Worm (Caenorhabditis elegans) whole organism, L4 larva: Measurements from ENCODE around the gene snfc-5.

Experiments used
- F26F4.8 ChIP-seq: fragments of 200-800 bp; sonication (Bioruptor generic); conservative IDR thresholded peaks from 2 replicates; pipeline ENCODE4 v1.3.6; 2022; ENCODE audit warnings: missing genetic modification characterization, missing compliant biosample characterization
- F37D6.2 ChIP-seq: sonication (generic microtip); optimal IDR thresholded peaks from 2 replicates; lab custom pipeline; 2016; ENCODE audit warnings: mild to moderate bottlenecking, missing genetic modification characterization, missing compliant biosample characterization
- F44E2.7 ChIP-seq: fragments of 200-800 bp; sonication (Bioruptor generic); IDR thresholded peaks from 2 replicates; pipeline ENCODE4 v2.1.2; 2022; ENCODE audit warnings: missing genetic modification characterization, missing compliant biosample characterization
- F49E8.2 ChIP-seq: sonication (generic microtip); optimal IDR thresholded peaks from 2 replicates; lab custom pipeline; 2016; ENCODE audit warnings: missing compliant biosample characterization, mild to moderate bottlenecking, missing genetic modification characterization, borderline replicate concordance
- R02D3.7 ChIP-seq: fragments of 150-350 bp; sonication (generic microtip); optimal IDR thresholded peaks from 3 replicates; lab custom pipeline; 2014; ENCODE audit warnings: missing biosample characterization, missing genetic modification characterization
- T20F7.1 ChIP-seq: fragments of 200-800 bp; sonication (Bioruptor generic); optimal IDR thresholded peaks from 2 replicates; lab custom pipeline; 2018; ENCODE audit warnings: mild to moderate bottlenecking, missing genetic modification characterization, missing compliant biosample characterization
- T26A8.4 ChIP-seq: fragments of 200-800 bp; sonication (Bioruptor generic); IDR thresholded peaks from 2 replicates; pipeline ENCODE4 v1.3.6; 2022; ENCODE audit warnings: missing genetic modification characterization, missing compliant biosample characterization
- Y75B8A.6 ChIP-seq: fragments of 200-800 bp; sonication (Bioruptor generic); IDR thresholded peaks from 2 replicates; pipeline ENCODE4 v1.3.6; 2022; ENCODE audit warnings: missing genetic modification reagents, missing genetic modification characterization, missing compliant biosample characterization
- ZK337.2 ChIP-seq: fragments of 200-800 bp; sonication (Bioruptor generic); IDR thresholded peaks from 2 replicates; pipeline ENCODE4 v1.3.6; 2022; ENCODE audit warnings: missing genetic modification reagents, missing genetic modification characterization, missing compliant biosample characterization
- ama-1 ChIP-seq: fragments of 150-350 bp; optimal IDR thresholded peaks from 2 replicates; lab custom pipeline; 2014; ENCODE audit warnings: inconsistent platforms, mixed read lengths
- attf-4 ChIP-seq: sonication (generic microtip); optimal IDR thresholded peaks from 3 replicates; lab custom pipeline; 2017; ENCODE audit warnings: missing biosample characterization, missing genetic modification characterization
- ceh-28 ChIP-seq: fragments of 150-350 bp; optimal IDR thresholded peaks from 2 replicates; lab custom pipeline; 2014; ENCODE audit warnings: missing biosample characterization, missing genetic modification reagents, missing genetic modification characterization
- ceh-44 ChIP-seq: fragments of 200-800 bp; sonication (Bioruptor generic); IDR thresholded peaks from 2 replicates; pipeline ENCODE4 v1.3.6; 2022; ENCODE audit warnings: missing genetic modification reagents, missing genetic modification characterization, missing compliant biosample characterization
- ceh-62 ChIP-seq: sonication (generic microtip); optimal IDR thresholded peaks from 2 replicates; lab custom pipeline; 2017; ENCODE audit warnings: missing biosample characterization, missing genetic modification characterization
- ceh-82 ChIP-seq: sonication (generic microtip); optimal IDR thresholded peaks from 2 replicates; lab custom pipeline; 2017; ENCODE audit warnings: missing biosample characterization, missing genetic modification characterization
- cey-2 ChIP-seq: sonication (generic microtip); optimal IDR thresholded peaks from 3 replicates; lab custom pipeline; 2017; ENCODE audit warnings: missing genetic modification characterization, mild to moderate bottlenecking, missing compliant biosample characterization, antibody characterized with exemption, borderline replicate concordance; ENCODE audit not compliant: insufficient read depth
- daf-8 ChIP-seq: fragments of 200-800 bp; sonication (Bioruptor generic); IDR thresholded peaks from 2 replicates; pipeline ENCODE4 v1.3.6; 2022; ENCODE audit warnings: missing genetic modification characterization, missing compliant biosample characterization
- dmd-6 ChIP-seq: fragments of 200-800 bp; sonication (Bioruptor generic); IDR thresholded peaks from 2 replicates; pipeline ENCODE4 v1.3.6; 2022; ENCODE audit warnings: missing genetic modification reagents, missing genetic modification characterization, missing compliant biosample characterization
- egl-27 ChIP-seq: sonication (generic microtip); optimal IDR thresholded peaks from 3 replicates; lab custom pipeline; 2017; ENCODE audit warnings: missing biosample characterization, missing genetic modification reagents, missing genetic modification characterization
- egl-43 ChIP-seq: fragments of 200-800 bp; sonication (Bioruptor generic); IDR thresholded peaks from 2 replicates; pipeline ENCODE4 v1.3.6; 2022; ENCODE audit warnings: missing genetic modification reagents, missing genetic modification characterization, missing compliant biosample characterization
- fos-1 ChIP-seq: fragments of 150-350 bp; optimal IDR thresholded peaks from 2 replicates; lab custom pipeline; 2014; ENCODE audit warnings: missing biosample characterization, missing genetic modification characterization
- gei-8 ChIP-seq: fragments of 200-800 bp; sonication (Bioruptor generic); optimal IDR thresholded peaks from 2 replicates; lab custom pipeline; 2018; ENCODE audit warnings: mild to moderate bottlenecking, missing genetic modification characterization, missing compliant biosample characterization
- hlh-11 ChIP-seq: fragments of 200-800 bp; sonication (Bioruptor generic); optimal IDR thresholded peaks from 2 replicates; lab custom pipeline; 2018; ENCODE audit warnings: mild to moderate bottlenecking, missing genetic modification characterization, missing compliant biosample characterization
- hlh-30 ChIP-seq: sonication (generic microtip); optimal IDR thresholded peaks from 2 replicates; lab custom pipeline; 2017; ENCODE audit warnings: antibody characterized with exemption, mild to moderate bottlenecking, missing genetic modification characterization, missing compliant biosample characterization; ENCODE audit not compliant: insufficient read depth
- lim-7 ChIP-seq: fragments of 200-800 bp; sonication (Bioruptor generic); IDR thresholded peaks from 2 replicates; pipeline ENCODE4 v1.3.6; 2022; ENCODE audit warnings: missing genetic modification characterization, missing compliant biosample characterization
- lin-1 ChIP-seq: fragments of 200-800 bp; sonication (Bioruptor generic); IDR thresholded peaks from 2 replicates; pipeline ENCODE4 v1.3.6; 2022; ENCODE audit warnings: missing genetic modification reagents, missing genetic modification characterization, missing compliant biosample characterization
- lin-13 ChIP-seq: fragments of 150-350 bp; optimal IDR thresholded peaks from 2 replicates; lab custom pipeline; 2014; ENCODE audit warnings: missing biosample characterization, missing genetic modification reagents, missing genetic modification characterization
- lin-39 ChIP-seq: fragments of 150-350 bp; optimal IDR thresholded peaks from 2 replicates; lab custom pipeline; 2014; ENCODE audit warnings: missing biosample characterization, missing genetic modification reagents, missing genetic modification characterization
- lir-3 ChIP-seq: sonication (generic microtip); optimal IDR thresholded peaks from 2 replicates; lab custom pipeline; 2016; ENCODE audit warnings: mild to moderate bottlenecking, missing genetic modification characterization, missing compliant biosample characterization
- madf-5 ChIP-seq, 2 experiments: fragments of 200-800 bp; sonication (Bioruptor generic); IDR thresholded peaks; 2 replicates each; pipeline ENCODE4 v1.3.6; 2022; ENCODE audit warnings: missing compliant biosample characterization in 2 of 2, missing genetic modification characterization in 2 of 2
- mdt-29 ChIP-seq: fragments of 200-800 bp; sonication (Bioruptor generic); IDR thresholded peaks from 2 replicates; pipeline ENCODE4 v1.3.6; 2022; ENCODE audit warnings: missing genetic modification reagents, missing genetic modification characterization, missing compliant biosample characterization
- mxl-3 ChIP-seq: fragments of 200-800 bp; sonication (Bioruptor generic); optimal IDR thresholded peaks from 2 replicates; lab custom pipeline; 2018; ENCODE audit warnings: mild to moderate bottlenecking, missing genetic modification characterization, missing compliant biosample characterization
- nhr-25 ChIP-seq: sonication (generic microtip); optimal IDR thresholded peaks from 2 replicates; lab custom pipeline; 2017; ENCODE audit warnings: missing genetic modification characterization, mild to moderate bottlenecking, missing compliant biosample characterization, antibody characterized with exemption, moderate library complexity, borderline replicate concordance; ENCODE audit not compliant: insufficient read depth
- nhr-28 ChIP-seq: fragments of 150-350 bp; optimal IDR thresholded peaks from 2 replicates; lab custom pipeline; 2014; ENCODE audit warnings: missing biosample characterization, missing genetic modification characterization
- nhr-41 ChIP-seq: fragments of 200-800 bp; sonication (Bioruptor generic); IDR thresholded peaks from 2 replicates; pipeline ENCODE4 v1.3.6; 2022; ENCODE audit warnings: missing genetic modification reagents, missing genetic modification characterization, missing compliant biosample characterization
- nhr-48 ChIP-seq: sonication (generic microtip); optimal IDR thresholded peaks from 2 replicates; lab custom pipeline; 2016; ENCODE audit warnings: mild to moderate bottlenecking, missing genetic modification characterization, missing compliant biosample characterization
- nhr-6 ChIP-seq: fragments of 150-350 bp; optimal IDR thresholded peaks from 2 replicates; lab custom pipeline; 2014; ENCODE audit warnings: missing biosample characterization, missing genetic modification characterization
- nhr-76 ChIP-seq: fragments of 150-350 bp; optimal IDR thresholded peaks from 2 replicates; lab custom pipeline; 2014; ENCODE audit warnings: missing biosample characterization, missing genetic modification characterization
- nhr-77 ChIP-seq: fragments of 150-350 bp; optimal IDR thresholded peaks from 2 replicates; lab custom pipeline; 2014; ENCODE audit warnings: missing biosample characterization, missing genetic modification characterization
- pha-4 ChIP-seq, 2 experiments: fragments of 150-350 bp in 1 of 2; fragments of 200-800 bp in 1 of 2; sonication (Bioruptor generic) in 1 of 2; IDR thresholded peaks in 1 of 2; optimal IDR thresholded peaks in 1 of 2; 2 replicates each; pipeline versions ENCODE4 v1.3.6 to Lab custom; 2014 to 2022; ENCODE audit warnings: missing genetic modification characterization in 2 of 2, missing genetic modification reagents in 2 of 2, missing biosample characterization in 1 of 2, missing compliant biosample characterization in 1 of 2
- sdz-12 ChIP-seq: fragments of 200-800 bp; sonication (Bioruptor generic); optimal IDR thresholded peaks from 2 replicates; lab custom pipeline; 2018; ENCODE audit warnings: mild to moderate bottlenecking, missing genetic modification characterization, missing compliant biosample characterization
- set-16 ChIP-seq: fragments of 200-800 bp; sonication (Bioruptor generic); IDR thresholded peaks from 2 replicates; pipeline ENCODE4 v1.3.6; 2022; ENCODE audit warnings: missing genetic modification reagents, missing genetic modification characterization, missing compliant biosample characterization
- spr-3 ChIP-seq: fragments of 200-800 bp; sonication (Bioruptor generic); optimal IDR thresholded peaks from 2 replicates; lab custom pipeline; 2018; ENCODE audit warnings: mild to moderate bottlenecking, missing genetic modification characterization, missing compliant biosample characterization
- tra-1 ChIP-seq: fragments of 200-800 bp; sonication (Bioruptor generic); IDR thresholded peaks from 2 replicates; pipeline ENCODE4 v1.3.6; 2022; ENCODE audit warnings: missing genetic modification reagents, missing genetic modification characterization, missing compliant biosample characterization
- unc-62 ChIP-seq, 3 experiments: fragments of 150-350 bp in 1 of 3; sonication (generic microtip); optimal IDR thresholded peaks in 2 of 3; peaks in 1 of 3; 1 replicate in 1 of 3; 2 replicates in 2 of 3; lab custom pipeline; 2014 to 2017; ENCODE audit warnings: missing biosample characterization in 3 of 3, missing genetic modification characterization in 3 of 3, missing genetic modification reagents in 3 of 3, missing genotype in 1 of 3
- zfp-3 ChIP-seq: fragments of 200-800 bp; sonication (Bioruptor generic); conservative IDR thresholded peaks from 2 replicates; pipeline ENCODE4 v1.3.6; 2022; ENCODE audit warnings: missing genetic modification reagents, missing genetic modification characterization, missing compliant biosample characterization
- zip-11 ChIP-seq: fragments of 200-800 bp; sonication (Bioruptor generic); IDR thresholded peaks from 2 replicates; pipeline ENCODE4 v1.3.6; 2022; ENCODE audit warnings: missing genetic modification characterization, missing compliant biosample characterization
- zip-2 ChIP-seq: fragments of 150-350 bp; optimal IDR thresholded peaks from 2 replicates; lab custom pipeline; 2014; ENCODE audit warnings: missing biosample characterization, missing genetic modification characterization
- ztf-11 ChIP-seq: fragments of 150-350 bp; optimal IDR thresholded peaks from 2 replicates; lab custom pipeline; 2014; ENCODE audit warnings: missing biosample characterization, missing genetic modification characterization
- ztf-7 ChIP-seq: fragments of 150-350 bp; optimal IDR thresholded peaks from 2 replicates; lab custom pipeline; 2014; ENCODE audit warnings: missing biosample characterization, missing genetic modification characterization

snfc-5 gene

DNA sequence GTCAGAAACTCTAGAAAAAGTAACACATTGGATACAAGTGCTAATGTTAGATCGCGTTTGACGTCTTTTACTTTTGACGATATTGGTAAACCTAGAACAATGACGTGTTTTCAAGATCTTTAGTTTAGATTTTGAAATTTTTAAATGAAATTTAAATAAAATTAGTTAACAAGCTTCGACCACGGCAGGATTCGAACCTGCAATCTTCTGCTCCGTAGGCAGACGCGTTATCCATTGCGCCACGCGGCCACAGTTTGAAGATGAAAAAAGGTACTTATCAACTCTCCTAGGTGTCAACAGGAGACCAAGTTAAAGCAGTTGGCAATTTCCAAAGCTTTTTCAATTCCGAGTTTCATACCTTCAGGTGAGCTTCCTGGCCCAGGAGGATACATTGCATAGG lies 44.8 kb downstream of the snfc-5 start (continued):
- TF ChIP-seq lin-1: no peak
- no peak for TF ChIP-seq nhr-77 (tag; lab: Kevin White, UChicago)
- no peak for TF ChIP-seq daf-8 (GFP tag; lab: Robert Waterston, UW)
- TF ChIP-seq attf-4 (tag; lab: Kevin White, UChicago): no peak
- TF ChIP-seq lin-39: no peak
- TF ChIP-seq fos-1 (tag; lab: Kevin White, UChicago): no peak
- TF ChIP-seq hlh-30 (tag; lab: Kevin White, UChicago): peak; percentile 6
- no peak for TF ChIP-seq T26A8.4 (GFP tag; lab: Robert Waterston, UW)
- no peak for TF ChIP-seq nhr-6 (tag; lab: Kevin White, UChicago)
- no peak for TF ChIP-seq hlh-11 (tag; lab: Kevin White, UChicago)
- TF ChIP-seq R02D3.7 (tag; lab: Kevin White, UChicago): no peak
- TF ChIP-seq lin-13 (GFP tag; lab: Kevin White, UChicago): no peak
- no peak for TF ChIP-seq T20F7.1 (GFP tag; lab: Kevin White, UChicago)
- TF ChIP-seq egl-27: no peak
- no peak for TF ChIP-seq F37D6.2 (tag; lab: Kevin White, UChicago)
- TF ChIP-seq zip-11 (GFP tag; lab: Robert Waterston, UW): no peak
- TF ChIP-seq F49E8.2: peak; percentile 48
- no peak for TF ChIP-seq zfp-3 (GFP tag; lab: Robert Waterston, UW)
- TF ChIP-seq ceh-44: no peak
- no peak for TF ChIP-seq ztf-7 (tag; lab: Kevin White, UChicago)
- TF ChIP-seq unc-62 (GFP tag; optimal IDR thresholded peaks at IDR 0.05 in 1 of 2; lab: Kevin White, UChicago): peak in 1 of 2 experiments; percentile 47
- no peak for TF ChIP-seq unc-62 (tag; optimal IDR thresholded peaks at IDR 0.05; lab: Kevin White, UChicago)
- TF ChIP-seq ceh-62 (tag; lab: Kevin White, UChicago): no peak
- no peak for TF ChIP-seq ZK337.2 (GFP tag; lab: Robert Waterston, UW)
- TF ChIP-seq nhr-48 (tag; lab: Kevin White, UChicago): peak; percentile 12
- no peak for TF ChIP-seq tra-1 (GFP tag; lab: Robert Waterston, UW)
- no peak for TF ChIP-seq zip-2 (tag; lab: Kevin White, UChicago)
- TF ChIP-seq Y75B8A.6 (GFP tag; lab: Robert Waterston, UW): 0 out of 2 replicates have a peak, but pooled peaks have one; percentile 29
- no peak for TF ChIP-seq F44E2.7 (GFP tag; lab: Robert Waterston, UW)
- TF ChIP-seq set-16 (GFP tag; lab: Robert Waterston, UW): no peak
- no peak for TF ChIP-seq ztf-11
- TF ChIP-seq ceh-28 (tag; lab: Kevin White, UChicago): no peak
- TF ChIP-seq nhr-28: no peak
- no peak for TF ChIP-seq nhr-41 (GFP tag; lab: Robert Waterston, UW)
- no peak for TF ChIP-seq nhr-25 (tag; lab: Kevin White, UChicago)
- no peak for TF ChIP-seq nhr-76 (tag; lab: Kevin White, UChicago)
- peak; percentile 41; the same call in 1 of the 2 replicates for TF ChIP-seq pha-4 (GFP tag; IDR thresholded peaks at IDR 0.05; lab: Robert Waterston, UW)
- TF ChIP-seq pha-4 (tag; optimal IDR thresholded peaks at IDR 0.05; lab: Kevin White, UChicago): no peak
- TF ChIP-seq mdt-29: 0 out of 2 replicates have a peak, but pooled peaks have one; percentile 7
- TF ChIP-seq gei-8 (GFP tag; lab: Kevin White, UChicago): no peak
- TF ChIP-seq cey-2 (tag; lab: Kevin White, UChicago): no peak
- TF ChIP-seq mxl-3 (GFP tag; lab: Kevin White, UChicago): no peak
- no peak for TF ChIP-seq sdz-12 (GFP tag; lab: Kevin White, UChicago)
- no peak for TF ChIP-seq ceh-82 (tag; lab: Kevin White, UChicago)
- 0 out of 4 replicates have a peak, but pooled peaks have one; percentile 6 to 28 for TF ChIP-seq madf-5 (GFP tag; IDR thresholded peaks at IDR 0.05; lab: Robert Waterston, UW)
- 0 out of 2 replicates have a peak, but pooled peaks have one; percentile 41 for TF ChIP-seq egl-43 (GFP tag; lab: Robert Waterston, UW)
- TF ChIP-seq dmd-6: peak; percentile 32; the same call in 1 of the 2 replicates
- peak; percentile 61; the same call in 1 of the 2 replicates for TF ChIP-seq lim-7 (GFP tag; lab: Robert Waterston, UW)
- TF ChIP-seq ama-1 (lab: Kevin White, UChicago): no peak
- TF ChIP-seq F26F4.8 (GFP tag; lab: Robert Waterston, UW): 0 out of 2 replicates have a peak, but pooled peaks have one; percentile 28
- TF ChIP-seq spr-3 (GFP tag; lab: Kevin White, UChicago): no peak
- no peak for TF ChIP-seq lir-3 (tag; lab: Kevin White, UChicago)
